Fruit fly (Drosophila melanogaster): Measurements from ENCODE around the gene Tdrd3.

The Tdrd3 gene

DNA sequence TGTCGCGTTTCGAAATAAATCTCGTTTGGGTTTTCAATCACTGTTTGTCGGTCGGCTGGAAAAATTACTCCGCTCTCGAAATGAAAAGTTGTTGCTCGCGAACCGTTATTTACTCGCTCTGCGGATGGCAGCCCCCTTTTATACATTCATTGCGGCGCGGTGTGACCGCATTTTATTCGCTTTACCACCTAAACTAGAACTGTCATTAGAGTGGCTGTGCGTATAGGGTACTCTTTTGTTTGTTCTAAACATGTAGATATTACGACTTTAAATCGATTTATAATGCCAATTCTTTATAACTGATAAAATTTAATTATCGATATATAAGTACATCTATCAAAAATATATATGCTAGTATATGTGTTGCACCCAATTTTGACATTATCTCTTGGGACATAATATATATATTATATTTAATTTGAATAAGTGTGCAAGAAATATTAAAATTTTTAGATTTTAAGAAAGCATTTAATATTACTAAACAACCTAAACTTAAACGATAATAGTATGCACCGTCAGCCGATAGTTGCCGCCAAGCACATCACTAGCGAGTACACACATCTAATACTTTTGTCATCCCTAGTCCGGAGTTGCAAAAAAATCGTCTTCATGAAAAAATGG lies at the start of gene Tdrd3, which contains the start of gene bmm (continued):
- TF ChIP-seq vvl (GFP tag; IDR thresholded peaks at IDR 0.05), result peak; percentile 57
- no peak for TF ChIP-seq CG11696 (GFP tag; IDR thresholded peaks at IDR 0.05)
- peak; percentile 13 for TF ChIP-seq Hand (GFP tag; optimal IDR thresholded peaks at IDR 0.05)
- peak; percentile 11 for TF ChIP-seq corto (GFP tag; optimal IDR thresholded peaks at IDR 0.05)
- peak; percentile 64 for TF ChIP-seq Oaz (GFP tag; IDR thresholded peaks at IDR 0.05)
- peak; percentile 83 for TF ChIP-seq Bgb (GFP tag; IDR thresholded peaks at IDR 0.05; ENCODE audit: partially characterized antibody)
- TF ChIP-seq Meics (GFP tag; optimal IDR thresholded peaks at IDR 0.05), result peak; percentile 89
- TF ChIP-seq fd102C (GFP tag; optimal IDR thresholded peaks at IDR 0.05), result peak; percentile 41
- no peak for TF ChIP-seq Mes4 (GFP tag; optimal IDR thresholded peaks at IDR 0.05)
- TF ChIP-seq ssp (GFP tag; IDR thresholded peaks at IDR 0.05), result peak; percentile 67
- peak; percentile 90 for TF ChIP-seq CG13775 (GFP tag; optimal IDR thresholded peaks at IDR 0.05)
- TF ChIP-seq sima (GFP tag; optimal IDR thresholded peaks at IDR 0.05), result no peak
- TF ChIP-seq ato (GFP tag; IDR thresholded peaks at IDR 0.05; ENCODE audit: partially characterized antibody), result peak; percentile 54; the same call in 1 of the 2 replicates
- 0 out of 3 replicates have a peak, but pooled peaks have one; percentile 43 for TF ChIP-seq B-H1 (GFP tag; IDR thresholded peaks at IDR 0.05)
- peak; percentile 82 for TF ChIP-seq HLH4C (GFP tag; IDR thresholded peaks at IDR 0.05; ENCODE audit: partially characterized antibody)
- TF ChIP-seq fru (optimal IDR thresholded peaks at IDR 0.05), result no peak
- no peak for TF ChIP-seq CG6654 (GFP tag; optimal IDR thresholded peaks at IDR 0.05)
- peak; percentile 55 for TF ChIP-seq CG32767 (GFP tag; IDR thresholded peaks at IDR 0.05)
- TF ChIP-seq CHES-1-like (GFP tag; optimal IDR thresholded peaks at IDR 0.05), result peak; percentile 65
- TF ChIP-seq CG10654 (GFP tag; optimal IDR thresholded peaks at IDR 0.05), result peak; percentile 82
- TF ChIP-seq TFAM (GFP tag; optimal IDR thresholded peaks at IDR 0.05), result no peak
- no peak for TF ChIP-seq HmgD (GFP tag; optimal IDR thresholded peaks at IDR 0.05)
- TF ChIP-seq CG3847 (GFP tag; IDR thresholded peaks at IDR 0.05), result peak; percentile 80
- peak; percentile 76 for TF ChIP-seq CG4424 (GFP tag; optimal IDR thresholded peaks at IDR 0.05)
- peak; percentile 81 for TF ChIP-seq CG6765 (GFP tag; optimal IDR thresholded peaks at IDR 0.05)
- peak in 1 of 3 experiments; percentile 89 for TF ChIP-seq lola (GFP tag; optimal IDR thresholded peaks at IDR 0.05)
- TF ChIP-seq MTF-1 (GFP tag; optimal IDR thresholded peaks at IDR 0.05; ENCODE audit: borderline replicate concordance), result peak; percentile 41
- no peak for TF ChIP-seq grn (GFP tag; optimal IDR thresholded peaks at IDR 0.05)
- TF ChIP-seq CG31365 (tag; optimal IDR thresholded peaks at IDR 0.05), result no peak
- 0 out of 2 replicates have a peak, but pooled peaks have one; percentile 7 for TF ChIP-seq dimm (GFP tag; IDR thresholded peaks at IDR 0.05)
- TF ChIP-seq CG12659 (GFP tag; optimal IDR thresholded peaks at IDR 0.05), result peak; percentile 91
- TF ChIP-seq gce (GFP tag; IDR thresholded peaks at IDR 0.05), result no peak; the same call in 2 of the 3 replicates
- TF ChIP-seq Gsc (GFP tag; IDR thresholded peaks at IDR 0.05), result no peak
- TF ChIP-seq Vsx1 (GFP tag; optimal IDR thresholded peaks at IDR 0.05), result peak; percentile 53
- peak; percentile 58; the same call in 1 of the 2 replicates for TF ChIP-seq H2.0 (GFP tag; IDR thresholded peaks at IDR 0.05)
- TF ChIP-seq Jarid2 (GFP tag; optimal IDR thresholded peaks at IDR 0.05), result peak; percentile 88
- TF ChIP-seq CG6175 (GFP tag; IDR thresholded peaks at IDR 0.05), result peak; percentile 70; the same call in 1 of the 3 replicates
- TF ChIP-seq CG10267 (tag; optimal IDR thresholded peaks at IDR 0.05), result peak; percentile 88
- TF ChIP-seq CG13123 (GFP tag; optimal IDR thresholded peaks at IDR 0.05), result peak; percentile 52
- TF ChIP-seq CG15696 (tag; optimal IDR thresholded peaks at IDR 0.05), result peak; percentile 87
- TF ChIP-seq vfl (GFP tag; optimal IDR thresholded peaks at IDR 0.05), result peak; percentile 58
- TF ChIP-seq CG18262 (tag; optimal IDR thresholded peaks at IDR 0.05), result peak; percentile 88
- TF ChIP-seq CG8765 (GFP tag; IDR thresholded peaks at IDR 0.05), result peak; percentile 71
- peak; percentile 91 for TF ChIP-seq CG11456 (GFP tag; IDR thresholded peaks at IDR 0.05)
- TF ChIP-seq sob (GFP tag; IDR thresholded peaks at IDR 0.05), result peak; percentile 89
- TF ChIP-seq fu2 (GFP tag; optimal IDR thresholded peaks at IDR 0.05), result peak; percentile 58
- TF ChIP-seq D19B (GFP tag; optimal IDR thresholded peaks at IDR 0.05), result peak; percentile 38
- TF ChIP-seq dmrt11E (tag; optimal IDR thresholded peaks at IDR 0.05), result peak; percentile 86
- TF ChIP-seq CG11723 (GFP tag; optimal IDR thresholded peaks at IDR 0.05), result peak; percentile 52
